Worm (Caenorhabditis elegans) whole organism, late embryonic: ENCODE measurements around the gene tbx-35.

ENCODE experiments used
- C08G9.2 ChIP-seq: sonication (generic microtip); optimal IDR thresholded peaks from 2 replicates; lab custom pipeline; 2016; ENCODE audit warnings: mild to moderate bottlenecking, missing genetic modification characterization, moderate library complexity, missing compliant biosample characterization
- F13H6.1 ChIP-seq: sonication (generic microtip); optimal IDR thresholded peaks from 2 replicates; lab custom pipeline; 2016; ENCODE audit warnings: missing genetic modification characterization, missing compliant biosample characterization
- K02D7.2 ChIP-seq: sonication (generic microtip); optimal IDR thresholded peaks from 2 replicates; lab custom pipeline; 2017; ENCODE audit warnings: mild to moderate bottlenecking, missing genetic modification characterization, missing compliant biosample characterization
- K09A11.1 ChIP-seq: sonication (generic microtip); optimal IDR thresholded peaks from 2 replicates; lab custom pipeline; 2017; ENCODE audit warnings: antibody characterized with exemption, mild to moderate bottlenecking, missing genetic modification characterization, missing compliant biosample characterization; ENCODE audit not compliant: insufficient read depth
- ahr-1 ChIP-seq: sonication (generic microtip); optimal IDR thresholded peaks from 2 replicates; lab custom pipeline; 2016; ENCODE audit warnings: missing genetic modification characterization, missing compliant biosample characterization
- ama-1 ChIP-seq: fragments of 150-350 bp; optimal IDR thresholded peaks from 2 replicates; lab custom pipeline; 2014
- ceh-14 ChIP-seq: sonication (generic microtip); optimal IDR thresholded peaks from 2 replicates; lab custom pipeline; 2016; ENCODE audit warnings: missing genotype, missing genetic modification characterization, missing compliant biosample characterization
- ceh-18 ChIP-seq: sonication (generic microtip); optimal IDR thresholded peaks from 2 replicates; lab custom pipeline; 2016; ENCODE audit warnings: missing genetic modification characterization, missing compliant biosample characterization
- ceh-19 ChIP-seq: fragments of 200-800 bp; sonication (Bioruptor generic); optimal IDR thresholded peaks from 2 replicates; lab custom pipeline; 2018; ENCODE audit warnings: mild to moderate bottlenecking, missing genetic modification characterization, missing compliant biosample characterization
- ceh-2 ChIP-seq: sonication (generic microtip); optimal IDR thresholded peaks from 2 replicates; lab custom pipeline; 2016; ENCODE audit warnings: missing genotype, missing genetic modification characterization, missing compliant biosample characterization
- ceh-24 ChIP-seq: sonication (generic microtip); optimal IDR thresholded peaks from 2 replicates; lab custom pipeline; 2016; ENCODE audit warnings: mild to moderate bottlenecking, missing genetic modification characterization, missing compliant biosample characterization
- ceh-30 ChIP-seq: fragments of 150-350 bp; optimal IDR thresholded peaks from 2 replicates; lab custom pipeline; 2014; ENCODE audit warnings: missing biosample characterization, missing genetic modification characterization
- ceh-31 ChIP-seq: sonication (generic microtip); optimal IDR thresholded peaks from 2 replicates; lab custom pipeline; 2016; ENCODE audit warnings: missing genetic modification characterization, missing compliant biosample characterization
- ceh-34 ChIP-seq: sonication (generic microtip); optimal IDR thresholded peaks from 2 replicates; lab custom pipeline; 2016; ENCODE audit warnings: mild to moderate bottlenecking, missing genetic modification characterization, missing compliant biosample characterization
- ceh-45 ChIP-seq: fragments of 200-800 bp; sonication (Bioruptor generic); IDR thresholded peaks from 2 replicates; pipeline ENCODE4 v1.3.6; 2022; ENCODE audit warnings: missing genetic modification reagents, missing genetic modification characterization, missing compliant biosample characterization
- ceh-48 ChIP-seq: sonication (generic microtip); optimal IDR thresholded peaks from 2 replicates; lab custom pipeline; 2016; ENCODE audit warnings: missing genetic modification characterization, inconsistent platforms, missing compliant biosample characterization
- ceh-9 ChIP-seq: sonication (generic microtip); optimal IDR thresholded peaks from 2 replicates; lab custom pipeline; 2016; ENCODE audit warnings: mild to moderate bottlenecking, missing genetic modification characterization, inconsistent platforms, missing compliant biosample characterization
- elt-4 ChIP-seq: sonication (generic microtip); optimal IDR thresholded peaks from 2 replicates; lab custom pipeline; 2016; ENCODE audit warnings: missing genetic modification characterization, missing compliant biosample characterization
- eyg-1 ChIP-seq: sonication (generic microtip); optimal IDR thresholded peaks from 2 replicates; lab custom pipeline; 2016; ENCODE audit warnings: missing genotype, missing genetic modification characterization, missing compliant biosample characterization
- fkh-6 ChIP-seq: sonication (generic microtip); optimal IDR thresholded peaks from 2 replicates; lab custom pipeline; 2016; ENCODE audit warnings: missing genetic modification characterization, missing compliant biosample characterization
- gmeb-2 ChIP-seq: sonication (generic microtip); optimal IDR thresholded peaks from 2 replicates; lab custom pipeline; 2016; ENCODE audit warnings: missing genetic modification characterization, inconsistent platforms, missing compliant biosample characterization
- hlh-30 ChIP-seq: sonication (generic microtip); optimal IDR thresholded peaks from 2 replicates; lab custom pipeline; 2017; ENCODE audit warnings: antibody characterized with exemption, missing genetic modification characterization, missing compliant biosample characterization; ENCODE audit not compliant: insufficient read depth
- lim-6 ChIP-seq: sonication (generic microtip); optimal IDR thresholded peaks from 2 replicates; lab custom pipeline; 2016; ENCODE audit warnings: missing genetic modification characterization, missing compliant biosample characterization
- mec-3 ChIP-seq: sonication (generic microtip); optimal IDR thresholded peaks from 2 replicates; lab custom pipeline; 2016; ENCODE audit warnings: borderline replicate concordance, missing genetic modification characterization, missing compliant biosample characterization
- nfya-1 ChIP-seq: sonication (generic microtip); optimal IDR thresholded peaks from 2 replicates; lab custom pipeline; 2017; ENCODE audit warnings: missing genetic modification characterization, mild to moderate bottlenecking, missing compliant biosample characterization, antibody characterized with exemption, moderate library complexity
- nhr-11 ChIP-seq: fragments of 150-350 bp; optimal IDR thresholded peaks from 2 replicates; lab custom pipeline; 2014; ENCODE audit warnings: missing biosample characterization, missing genetic modification characterization
- nhr-232 ChIP-seq: sonication (generic microtip); optimal IDR thresholded peaks from 2 replicates; lab custom pipeline; 2016; ENCODE audit warnings: missing genetic modification characterization, missing compliant biosample characterization
- pag-3 ChIP-seq: sonication (generic microtip); optimal IDR thresholded peaks from 2 replicates; lab custom pipeline; 2016; ENCODE audit warnings: missing compliant biosample characterization, missing genetic modification characterization, borderline replicate concordance
- pha-2 ChIP-seq: sonication (generic microtip); optimal IDR thresholded peaks from 2 replicates; lab custom pipeline; 2017; ENCODE audit warnings: mild to moderate bottlenecking, missing genetic modification characterization, missing compliant biosample characterization
- pqm-1 ChIP-seq: sonication (generic microtip); optimal IDR thresholded peaks from 2 replicates; lab custom pipeline; 2016; ENCODE audit warnings: missing genetic modification characterization, missing compliant biosample characterization
- sdc-2 ChIP-seq: sonication (generic microtip); optimal IDR thresholded peaks from 2 replicates; lab custom pipeline; 2016; ENCODE audit warnings: missing genotype, missing genetic modification characterization, missing compliant biosample characterization
- sox-2 ChIP-seq: fragments of 200-800 bp; sonication (Bioruptor generic); IDR thresholded peaks from 2 replicates; pipeline ENCODE4 v1.3.6; 2022; ENCODE audit warnings: missing genetic modification reagents, missing genetic modification characterization, missing compliant biosample characterization
- syd-9 ChIP-seq: sonication (generic microtip); optimal IDR thresholded peaks from 2 replicates; lab custom pipeline; 2016; ENCODE audit warnings: mild to moderate bottlenecking, missing genetic modification characterization, moderate library complexity, missing compliant biosample characterization
- tbx-7 ChIP-seq: sonication (generic microtip); optimal IDR thresholded peaks from 2 replicates; lab custom pipeline; 2016; ENCODE audit warnings: missing genotype, missing genetic modification characterization, missing compliant biosample characterization
- unc-3 ChIP-seq, 2 experiments: fragments of 200-800 bp in 1 of 2; sonication (Bioruptor generic) in 1 of 2; sonication (generic microtip) in 1 of 2; conservative IDR thresholded peaks in 1 of 2; optimal IDR thresholded peaks in 1 of 2; 2 replicates each; pipeline versions ENCODE4 v1.3.6 to Lab custom; 2016 to 2022; ENCODE audit warnings: missing compliant biosample characterization in 2 of 2, missing genetic modification characterization in 2 of 2, missing genetic modification reagents in 1 of 2
- unc-55 ChIP-seq: sonication (generic microtip); optimal IDR thresholded peaks from 2 replicates; lab custom pipeline; 2017; ENCODE audit warnings: missing biosample characterization, missing genetic modification reagents, missing genetic modification characterization
- unc-86 ChIP-seq: sonication (generic microtip); optimal IDR thresholded peaks from 2 replicates; lab custom pipeline; 2016; ENCODE audit warnings: missing genetic modification characterization, missing compliant biosample characterization
- zip-5 ChIP-seq: sonication (generic microtip); optimal IDR thresholded peaks from 2 replicates; lab custom pipeline; 2016; ENCODE audit warnings: missing genetic modification characterization, missing compliant biosample characterization

tbx-35 gene

DNA sequence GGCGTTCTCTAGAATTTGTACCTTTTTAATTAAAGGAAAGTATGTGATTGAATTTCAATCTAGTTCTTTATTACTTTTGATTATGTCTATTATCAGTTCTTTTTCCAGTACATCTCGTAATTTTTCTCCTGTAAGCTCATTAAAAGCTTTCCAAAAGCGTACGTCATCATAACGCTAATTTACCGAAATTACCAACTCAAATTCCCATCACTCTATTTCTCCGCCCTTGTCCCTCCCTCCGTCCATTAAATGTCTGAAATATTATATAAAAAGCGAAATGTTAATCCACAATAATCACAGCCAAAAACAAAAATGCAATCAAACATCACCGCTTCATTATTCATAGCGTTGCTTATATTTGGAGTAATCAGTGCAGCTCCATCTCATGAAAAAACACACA lies 29.1 kb upstream of the tbx-35 start, which contains the start of gene ins-12:
ins-12 (plus strand) TSS at position 301 of the 400 bp plus-strand sequence.
- TF ChIP-seq mec-3: no peak
- no peak for TF ChIP-seq ceh-19
- no peak for TF ChIP-seq syd-9
- TF ChIP-seq F13H6.1 (tag; lab: Kevin White, UChicago): no peak
- TF ChIP-seq, all 69 proteins: peak for 0

DNA sequence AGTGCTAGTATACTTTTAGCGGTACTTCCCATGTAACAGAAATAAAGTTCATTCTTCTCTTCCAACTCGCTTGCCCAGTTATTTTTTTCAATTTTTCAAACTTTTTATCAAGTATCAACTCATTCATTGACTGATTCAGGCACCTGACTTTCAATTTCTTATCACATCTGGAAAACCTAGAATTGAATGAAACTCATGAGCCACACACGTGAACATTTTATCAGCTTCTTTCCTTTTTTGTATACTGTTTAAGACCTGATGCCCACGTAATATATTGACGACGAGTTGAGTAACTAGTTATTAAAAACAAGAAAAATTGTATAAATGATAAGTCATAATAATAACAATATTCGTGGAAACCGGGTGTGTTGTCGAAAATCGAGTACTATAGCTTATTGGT lies 28.3 kb upstream of the tbx-35 start:
- TF ChIP-seq unc-3 (GFP tag; conservative IDR thresholded peaks at IDR 0.05; lab: Robert Waterston, UW) (no peak), unc-3 (tag; optimal IDR thresholded peaks at IDR 0.05; lab: Kevin White, UChicago) (no peak), ceh-34 (no peak), elt-4 (tag; lab: Kevin White, UChicago) (no peak), gmeb-2 (tag; lab: Kevin White, UChicago) (no peak), eyg-1 (tag; lab: Kevin White, UChicago) (no peak), nfya-1 (no peak), tbx-7 (tag; lab: Kevin White, UChicago) (no peak), K09A11.1 (tag; lab: Kevin White, UChicago) (no peak), unc-55 (GFP tag; lab: Kevin White, UChicago) (no peak), sdc-2 (tag; lab: Kevin White, UChicago) (no peak)

ce11 chrII:5551517-5551916 lies 26.3 kb upstream of the tbx-35 start, which contains the start of gene C17C3.5:
C17C3.5 (plus strand) TSS chrII:5551817.
- TF ChIP-seq ceh-31 (tag; lab: Kevin White, UChicago) (no peak), nfya-1 (no peak), F13H6.1 (tag; lab: Kevin White, UChicago) (no peak), fkh-6 (tag; lab: Kevin White, UChicago) (no peak)

ce11 chrII:5549746-5550145 lies 24.5 kb upstream of the tbx-35 start, which contains the start of gene C17C3.6:
C17C3.6 (plus strand) TSS chrII:5550046.
- TF ChIP-seq unc-86 (no peak), C08G9.2 (tag; lab: Kevin White, UChicago) (no peak), nhr-232 (tag; lab: Kevin White, UChicago) (no peak), ceh-9 (tag; lab: Kevin White, UChicago) (no peak), ceh-48 (no peak), ceh-2 (tag; lab: Kevin White, UChicago) (no peak), nfya-1 (no peak), eyg-1 (tag; lab: Kevin White, UChicago) (no peak), zip-5 (tag; lab: Kevin White, UChicago) (no peak), tbx-7 (tag; lab: Kevin White, UChicago) (no peak), K02D7.2 (tag; lab: Kevin White, UChicago) (no peak), syd-9 (no peak), ceh-24 (tag; lab: Kevin White, UChicago) (no peak), pag-3 (no peak), hlh-30 (tag; lab: Kevin White, UChicago) (no peak), F13H6.1 (tag; lab: Kevin White, UChicago) (no peak)

DNA sequence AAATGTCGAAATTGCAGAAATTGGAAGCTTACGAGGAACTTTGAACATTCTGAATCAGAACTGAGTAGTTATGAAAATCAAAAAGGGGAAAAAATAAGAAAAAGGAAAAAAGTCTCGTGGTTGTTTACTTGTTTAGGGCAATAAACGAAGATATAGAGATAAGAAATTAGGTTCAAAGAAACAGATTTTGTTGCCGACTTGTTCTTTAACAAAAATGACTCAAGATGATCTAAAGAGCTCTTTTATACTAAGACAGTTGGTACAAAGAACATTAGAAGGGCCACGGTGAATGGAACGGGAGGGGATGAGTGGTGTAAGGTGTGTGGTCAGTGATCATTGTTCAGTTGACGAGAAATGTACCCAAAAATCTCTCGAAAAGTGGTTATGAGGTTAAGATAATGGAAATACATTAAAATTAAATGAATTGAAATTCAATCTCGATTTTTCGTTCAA lies 22.3 kb upstream of the tbx-35 start, which contains the start of gene acdh-2:
acdh-2 (minus strand) TSS at position 51 of the 453 bp plus-strand sequence.
- TF ChIP-seq eyg-1 (tag; lab: Kevin White, UChicago) (no peak), pha-2 (no peak), ahr-1 (no peak), ceh-45 (no peak), ceh-14 (no peak), ama-1 (lab: Kevin White, UChicago) (no peak), sox-2 (GFP tag; lab: Robert Waterston, UW) (no peak), ceh-30 (tag; lab: Kevin White, UChicago) (no peak), K09A11.1 (tag; lab: Kevin White, UChicago) (no peak), pqm-1 (no peak), K02D7.2 (tag; lab: Kevin White, UChicago) (no peak), ceh-18 (tag; lab: Kevin White, UChicago) (no peak), gmeb-2 (tag; lab: Kevin White, UChicago) (no peak), nhr-11 (tag; lab: Kevin White, UChicago) (no peak), elt-4 (tag; lab: Kevin White, UChicago) (no peak), lim-6 (tag; lab: Kevin White, UChicago) (no peak)
